Worm (Caenorhabditis elegans) whole organism, L1 larva: ENCODE measurements around the gene F28H6.7.

Experiments used
- F16B12.6 ChIP-seq: fragments of 150-350 bp; optimal IDR thresholded peaks from 2 replicates; lab custom pipeline; 2014; ENCODE audit warnings: missing biosample characterization, missing genetic modification characterization
- egl-27 ChIP-seq, 2 experiments: fragments of 150-350 bp in 1 of 2; sonication (generic microtip); optimal IDR thresholded peaks; 3 replicates each; lab custom pipeline; 2017 to 2018; ENCODE audit warnings: missing biosample characterization in 2 of 2, missing genetic modification characterization in 2 of 2, missing genetic modification reagents in 2 of 2
- fkh-10 ChIP-seq: sonication (generic microtip); optimal IDR thresholded peaks from 2 replicates; lab custom pipeline; 2017; ENCODE audit warnings: missing biosample characterization, missing genetic modification reagents, missing genetic modification characterization
- fkh-8 ChIP-seq: sonication (generic microtip); optimal IDR thresholded peaks from 2 replicates; lab custom pipeline; 2016; ENCODE audit warnings: mild to moderate bottlenecking, missing genetic modification characterization, missing compliant biosample characterization
- mef-2 ChIP-seq: fragments of 150-350 bp; optimal IDR thresholded peaks from 2 replicates; lab custom pipeline; 2014; ENCODE audit warnings: missing biosample characterization, missing genetic modification characterization
- nhr-28 ChIP-seq: fragments of 150-350 bp; optimal IDR thresholded peaks from 2 replicates; lab custom pipeline; 2014; ENCODE audit warnings: missing biosample characterization, missing genetic modification characterization
- nhr-76 ChIP-seq: sonication (generic microtip); optimal IDR thresholded peaks from 2 replicates; lab custom pipeline; 2017; ENCODE audit warnings: missing biosample characterization, missing genetic modification characterization
- nhr-77 ChIP-seq: fragments of 150-350 bp; optimal IDR thresholded peaks from 2 replicates; lab custom pipeline; 2014; ENCODE audit warnings: missing biosample characterization, missing genetic modification characterization
- pag-3 ChIP-seq: sonication (generic microtip); optimal IDR thresholded peaks from 2 replicates; lab custom pipeline; 2017; ENCODE audit warnings: missing genetic modification characterization, mild to moderate bottlenecking, missing compliant biosample characterization, antibody characterized with exemption, borderline replicate concordance; ENCODE audit not compliant: insufficient read depth
- skn-1 ChIP-seq: fragments of 150-350 bp; optimal IDR thresholded peaks from 2 replicates; lab custom pipeline; 2014; ENCODE audit warnings: missing biosample characterization, missing genetic modification characterization

ce11 chrX:14085208-14085607 lies 30.7 kb upstream of the F28H6.7 start, which contains the start of gene F16B12.1:
- TF ChIP-seq F16B12.6 (tag; lab: Kevin White, UChicago): no peak
- no peak for TF ChIP-seq nhr-76
- TF ChIP-seq skn-1 (tag; lab: Kevin White, UChicago): no peak
- no peak for TF ChIP-seq nhr-28 (tag; lab: Kevin White, UChicago)
- TF ChIP-seq nhr-77 (tag; lab: Kevin White, UChicago): no peak
- TF ChIP-seq fkh-8 (tag; lab: Kevin White, UChicago): no peak
- TF ChIP-seq mef-2 (tag; lab: Kevin White, UChicago): no peak
- no peak for TF ChIP-seq pag-3 (tag; lab: Kevin White, UChicago)
- TF ChIP-seq egl-27 (tag; optimal IDR thresholded peaks at IDR 0.05; lab: Kevin White, UChicago): no peak
- TF ChIP-seq fkh-10 (GFP tag; lab: Kevin White, UChicago): no peak
